Fruit fly (Drosophila melanogaster): ENCODE data around the gene CG12693.

CG12693 gene

DNA sequence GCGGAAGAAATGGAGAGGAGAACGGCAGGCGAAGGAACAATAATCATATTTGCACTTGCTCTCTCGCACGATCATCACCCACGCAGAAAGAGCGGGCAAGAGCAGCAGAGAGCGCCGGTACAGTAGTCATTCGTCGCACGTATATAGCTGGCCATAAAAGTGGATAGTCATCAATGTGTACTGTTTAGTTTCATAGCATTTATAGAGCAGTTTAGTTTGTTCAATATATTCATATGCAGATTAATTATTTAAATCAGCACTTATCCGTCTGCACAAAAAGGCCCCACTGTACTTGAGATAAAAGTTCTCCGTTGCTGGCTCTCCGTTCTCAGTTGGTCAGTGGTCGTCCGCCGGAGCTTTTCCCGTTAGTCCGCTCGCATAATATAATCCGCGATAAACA lies 4.5 kb downstream of the CG12693 start (continued):
- TF ChIP-seq CG8089 (GFP tag; optimal IDR thresholded peaks at IDR 0.05) (peak; percentile 96), CG14441 (GFP tag; IDR thresholded peaks at IDR 0.05) (peak; percentile 99), crc (GFP tag; optimal IDR thresholded peaks at IDR 0.05) (peak; percentile 97), CG5180 (GFP tag; optimal IDR thresholded peaks at IDR 0.05) (peak; percentile 89), CG14014 (GFP tag; IDR thresholded peaks at IDR 0.05) (peak; percentile 99), Tbp (GFP tag; optimal IDR thresholded peaks at IDR 0.05) (no peak), CrebB (tag; optimal IDR thresholded peaks at IDR 0.05) (peak; percentile 98), CG8924 (tag; optimal IDR thresholded peaks at IDR 0.05) (peak; percentile 97), CG6791 (GFP tag; IDR thresholded peaks at IDR 0.05; ENCODE audit: partially characterized antibody) (no peak), Fer1 (GFP tag; optimal IDR thresholded peaks at IDR 0.05) (peak; percentile 99), GATAe (GFP tag; conservative IDR thresholded peaks at IDR 0.05) (peak; percentile 99), Usf (GFP tag; optimal IDR thresholded peaks at IDR 0.05) (peak; percentile 95), CoRest (tag; optimal IDR thresholded peaks at IDR 0.05) (peak; percentile 98), CG14965 (GFP tag; optimal IDR thresholded peaks at IDR 0.05; ENCODE audit: borderline replicate concordance) (peak; percentile 87), fd96Cb (tag; optimal IDR thresholded peaks at IDR 0.05) (peak; percentile 97), cg (GFP tag; optimal IDR thresholded peaks at IDR 0.05) (no peak), CG5245 (GFP tag; optimal IDR thresholded peaks at IDR 0.05) (peak; percentile 98), CG12942 (GFP tag; optimal IDR thresholded peaks at IDR 0.05) (peak; percentile 98), CG2120 (GFP tag; optimal IDR thresholded peaks at IDR 0.05) (peak; percentile 100), CG7786 (GFP tag; optimal IDR thresholded peaks at IDR 0.05) (peak; percentile 99), CG30431 (GFP tag; optimal IDR thresholded peaks at IDR 0.05) (peak; percentile 96), E2f2 (GFP tag; IDR thresholded peaks at IDR 0.05) (peak; percentile 88), CG18011 (GFP tag; optimal IDR thresholded peaks at IDR 0.05) (peak; percentile 91), ab (GFP tag; optimal IDR thresholded peaks at IDR 0.05) (peak; percentile 96), Dek (tag; optimal IDR thresholded peaks at IDR 0.05) (peak; percentile 98), CG6765 (GFP tag; optimal IDR thresholded peaks at IDR 0.05) (peak; percentile 96), Hr39 (optimal IDR thresholded peaks at IDR 0.05) (no peak), fd3F (GFP tag; optimal IDR thresholded peaks at IDR 0.05) (peak; percentile 99), dimm (GFP tag; IDR thresholded peaks at IDR 0.05) (peak; percentile 99), cato (GFP tag; optimal IDR thresholded peaks at IDR 0.05; ENCODE audit: borderline replicate concordance) (peak; percentile 95), CG18764 (GFP tag; optimal IDR thresholded peaks at IDR 0.05) (peak; percentile 95), CG16863 (GFP tag; optimal IDR thresholded peaks at IDR 0.05) (peak; percentile 98), HHEX (GFP tag; optimal IDR thresholded peaks at IDR 0.05) (peak; percentile 98), CG14667 (GFP tag; IDR thresholded peaks at IDR 0.05) (peak; percentile 99), ara (GFP tag; IDR thresholded peaks at IDR 0.05) (peak; percentile 98), CG16815 (GFP tag; optimal IDR thresholded peaks at IDR 0.05) (peak; percentile 96), twi (tag; optimal IDR thresholded peaks at IDR 0.05) (peak; percentile 93), Elba2 (GFP tag; optimal IDR thresholded peaks at IDR 0.05) (peak; percentile 33), stwl (tag; optimal IDR thresholded peaks at IDR 0.05) (no peak), peb (GFP tag; IDR thresholded peaks at IDR 0.05) (peak; percentile 98), Neu2 (GFP tag; optimal IDR thresholded peaks at IDR 0.05; ENCODE audit: borderline replicate concordance) (peak; percentile 79), H15 (GFP tag; IDR thresholded peaks at IDR 0.05) (peak; percentile 98), kni (GFP tag; optimal IDR thresholded peaks at IDR 0.05) (peak; percentile 86), Camta (GFP tag; optimal IDR thresholded peaks at IDR 0.05) (peak; percentile 97), CG3281 (GFP tag; optimal IDR thresholded peaks at IDR 0.05) (peak; percentile 98), ato (GFP tag; IDR thresholded peaks at IDR 0.05; ENCODE audit: partially characterized antibody) (no peak), CG17568 (GFP tag; optimal IDR thresholded peaks at IDR 0.05) (peak; percentile 96), CG11398 (GFP tag; optimal IDR thresholded peaks at IDR 0.05) (peak; percentile 96), trh (GFP tag; optimal IDR thresholded peaks at IDR 0.05) (peak; percentile 95), Abd-B (GFP tag; optimal IDR thresholded peaks at IDR 0.05) (peak; percentile 98), so (GFP tag; IDR thresholded peaks at IDR 0.05) (peak; percentile 98)
